In genomic region chr2L:14688922-14689711, dm6 we compare ENCODE assay signal across 1 fruit fly cellular context.
A peak's percentile ranks its signal among the peaks of the same experiment; 100 is the strongest.
TF ChIP-seq lines count a peak whose summit lies in the region.

Gene osp, minus strand, starts transcription at chr2L:14689340.

TF ChIP-seq in whole organism, embryonic, 481 proteins besides CTCF, POLR2A, EP300 and RAD21 (continued from another document):
- TF ChIP-seq CG4282 (GFP tag; optimal IDR thresholded peaks at IDR 0.05; lab: Kevin White, UChicago) (no peak), ERR (GFP tag; optimal IDR thresholded peaks at IDR 0.05; lab: Kevin White, UChicago) (peak; percentile 37), al (GFP tag; IDR thresholded peaks at IDR 0.05; lab: Robert Waterston, UW) (peak; percentile 97), CG2202 (tag; optimal IDR thresholded peaks at IDR 0.05; lab: Kevin White, UChicago) (peak; percentile 98), Dip3 (GFP tag; optimal IDR thresholded peaks at IDR 0.05; lab: Kevin White, UChicago) (peak; percentile 66), CG13287 (GFP tag; IDR thresholded peaks at IDR 0.05; lab: Robert Waterston, UW; ENCODE audit: partially characterized antibody) (peak; percentile 59; the same call in 1 of the 2 replicates), CG6654 (GFP tag; optimal IDR thresholded peaks at IDR 0.05; lab: Kevin White, UChicago) (peak; percentile 76), Kr (GFP tag; optimal IDR thresholded peaks at IDR 0.05; lab: Kevin White, UChicago) (peak; percentile 13), Sin3A (optimal IDR thresholded peaks at IDR 0.05; lab: Kevin White, UChicago) (no peak), CG3995 (GFP tag; optimal IDR thresholded peaks at IDR 0.05; lab: Kevin White, UChicago) (peak; percentile 72), CG17612 (GFP tag; IDR thresholded peaks at IDR 0.05; lab: Robert Waterston, UW) (peak; percentile 96), CG12942 (GFP tag; optimal IDR thresholded peaks at IDR 0.05; lab: Kevin White, UChicago) (peak; percentile 95), CG31224 (GFP tag; IDR thresholded peaks at IDR 0.05; lab: Robert Waterston, UW) (peak; percentile 96), CG3281 (GFP tag; optimal IDR thresholded peaks at IDR 0.05; lab: Kevin White, UChicago) (peak; percentile 97), unc-4 (GFP tag; IDR thresholded peaks at IDR 0.05; lab: Robert Waterston, UW; ENCODE audit: partially characterized antibody) (no peak; the same call in 1 of the 2 replicates), ato (GFP tag; IDR thresholded peaks at IDR 0.05; lab: Robert Waterston, UW; ENCODE audit: partially characterized antibody) (no peak), mirr (GFP tag; optimal IDR thresholded peaks at IDR 0.05; lab: Kevin White, UChicago) (peak; percentile 91), CG8924 (tag; optimal IDR thresholded peaks at IDR 0.05; lab: Kevin White, UChicago) (peak; percentile 99), HLH3B (GFP tag; IDR thresholded peaks at IDR 0.05; lab: Robert Waterston, UW) (peak; percentile 100), CG33213 (GFP tag; optimal IDR thresholded peaks at IDR 0.05; lab: Kevin White, UChicago) (peak; percentile 76), ewg (GFP tag; optimal IDR thresholded peaks at IDR 0.05; lab: Kevin White, UChicago) (peak; percentile 95), dmrt99B (tag; optimal IDR thresholded peaks at IDR 0.05; lab: Kevin White, UChicago) (peak; percentile 99), shn (GFP tag; optimal IDR thresholded peaks at IDR 0.05; lab: Kevin White, UChicago) (peak; percentile 59), psq (GFP tag; optimal IDR thresholded peaks at IDR 0.05; lab: Kevin White, UChicago) (peak; percentile 88), CG14667 (GFP tag; IDR thresholded peaks at IDR 0.05; lab: Robert Waterston, UW) (peak; percentile 98), CG9727 (GFP tag; optimal IDR thresholded peaks at IDR 0.05; lab: Kevin White, UChicago) (peak; percentile 99), ranshi (GFP tag; IDR thresholded peaks at IDR 0.05; lab: Robert Waterston, UW) (peak; percentile 99), CG3163 (GFP tag; optimal IDR thresholded peaks at IDR 0.05; lab: Kevin White, UChicago) (peak; percentile 34), HLH4C (GFP tag; IDR thresholded peaks at IDR 0.05; lab: Robert Waterston, UW; ENCODE audit: partially characterized antibody) (no peak; the same call in 2 of the 3 replicates), maf-S (GFP tag; optimal IDR thresholded peaks at IDR 0.05; lab: Kevin White, UChicago) (peak; percentile 77), CG2889 (GFP tag; IDR thresholded peaks at IDR 0.05; lab: Robert Waterston, UW) (peak; percentile 97), CG7786 (GFP tag; optimal IDR thresholded peaks at IDR 0.05; lab: Kevin White, UChicago) (peak; percentile 52), Spps (tag; optimal IDR thresholded peaks at IDR 0.05; lab: Kevin White, UChicago) (peak; percentile 98), Sox102F (GFP tag; optimal IDR thresholded peaks at IDR 0.05; lab: Kevin White, UChicago) (peak; percentile 99), CG32772 (GFP tag; IDR thresholded peaks at IDR 0.05; lab: Robert Waterston, UW) (peak; percentile 98), CG15073 (GFP tag; optimal IDR thresholded peaks at IDR 0.05; lab: Kevin White, UChicago) (peak; percentile 78), CG9932 (GFP tag; IDR thresholded peaks at IDR 0.05; lab: Robert Waterston, UW) (peak; percentile 98), CG18599 (GFP tag; optimal IDR thresholded peaks at IDR 0.05; lab: Kevin White, UChicago) (peak; percentile 99), slbo (GFP tag; IDR thresholded peaks at IDR 0.05; lab: Robert Waterston, UW) (peak; percentile 99), CG14860 (GFP tag; IDR thresholded peaks at IDR 0.05; lab: Robert Waterston, UW; ENCODE audit: partially characterized antibody) (no peak), CG11085 (GFP tag; IDR thresholded peaks at IDR 0.05; lab: Robert Waterston, UW) (peak; percentile 95), CG17568 (GFP tag; optimal IDR thresholded peaks at IDR 0.05; lab: Kevin White, UChicago) (peak; percentile 96), CG32532 (GFP tag; IDR thresholded peaks at IDR 0.05; lab: Robert Waterston, UW) (peak; percentile 99), CG8388 (GFP tag; optimal IDR thresholded peaks at IDR 0.05; lab: Kevin White, UChicago) (peak; percentile 99), Ets65A (GFP tag; lab: Kevin White, UChicago) (peak; percentile 61), CG12155 (GFP tag; optimal IDR thresholded peaks at IDR 0.05; lab: Kevin White, UChicago) (peak; percentile 95), so (GFP tag; IDR thresholded peaks at IDR 0.05; lab: Robert Waterston, UW) (peak; percentile 99), CG34422 (GFP tag; IDR thresholded peaks at IDR 0.05; lab: Robert Waterston, UW) (peak; percentile 99), Doc3 (GFP tag; IDR thresholded peaks at IDR 0.05; lab: Robert Waterston, UW; ENCODE audit: partially characterized antibody) (no peak), grn (GFP tag; optimal IDR thresholded peaks at IDR 0.05; lab: Kevin White, UChicago) (peak; percentile 78), ab (GFP tag; optimal IDR thresholded peaks at IDR 0.05; lab: Kevin White, UChicago) (peak; percentile 14), CG4404 (GFP tag; IDR thresholded peaks at IDR 0.05; lab: Robert Waterston, UW) (peak; percentile 92), CG6854 (GFP tag; optimal IDR thresholded peaks at IDR 0.05; lab: Kevin White, UChicago) (peak; percentile 95), gce (GFP tag; IDR thresholded peaks at IDR 0.05; lab: Robert Waterston, UW) (peak; percentile 99), CG7745 (tag; optimal IDR thresholded peaks at IDR 0.05; lab: Kevin White, UChicago) (peak; percentile 88), ci (GFP tag; IDR thresholded peaks at IDR 0.05; lab: Robert Waterston, UW) (peak; percentile 98), CG4617 (GFP tag; optimal IDR thresholded peaks at IDR 0.05; lab: Kevin White, UChicago; ENCODE audit: borderline replicate concordance) (peak; percentile 91), cg (GFP tag; optimal IDR thresholded peaks at IDR 0.05; lab: Kevin White, UChicago) (peak; percentile 68), Mrtf (GFP tag; IDR thresholded peaks at IDR 0.05; lab: Robert Waterston, UW) (peak; percentile 95), CG17328 (GFP tag; IDR thresholded peaks at IDR 0.05; lab: Robert Waterston, UW) (peak; percentile 99), HHEX (GFP tag; optimal IDR thresholded peaks at IDR 0.05; lab: Kevin White, UChicago) (peak; percentile 97), E2f2 (GFP tag; IDR thresholded peaks at IDR 0.05; lab: Robert Waterston, UW) (peak; percentile 89), gcm2 (GFP tag; optimal IDR thresholded peaks at IDR 0.05; lab: Kevin White, UChicago) (peak; percentile 87), CG6791 (GFP tag; IDR thresholded peaks at IDR 0.05; lab: Robert Waterston, UW; ENCODE audit: partially characterized antibody) (no peak; the same call in 2 of the 3 replicates), CG13123 (GFP tag; optimal IDR thresholded peaks at IDR 0.05; lab: Kevin White, UChicago) (peak; percentile 92), CG5953 (GFP tag; IDR thresholded peaks at IDR 0.05; lab: Robert Waterston, UW) (peak; percentile 98), Trl (optimal IDR thresholded peaks at IDR 0.05; lab: Kevin White, UChicago) (peak; percentile 67 to 73), Trl (GFP tag; optimal IDR thresholded peaks at IDR 0.05; lab: Kevin White, UChicago) (no peak), run (tag; optimal IDR thresholded peaks at IDR 0.05; lab: Kevin White, UChicago) (peak; percentile 98), CG10209 (GFP tag; optimal IDR thresholded peaks at IDR 0.05; lab: Kevin White, UChicago) (peak; percentile 98), CG4360 (GFP tag; IDR thresholded peaks at IDR 0.05; lab: Robert Waterston, UW) (peak; percentile 81), cato (GFP tag; optimal IDR thresholded peaks at IDR 0.05; lab: Kevin White, UChicago; ENCODE audit: borderline replicate concordance) (peak; percentile 95), odd (GFP tag; optimal IDR thresholded peaks at IDR 0.05; lab: Kevin White, UChicago) (peak; percentile 94), CG9797 (GFP tag; optimal IDR thresholded peaks at IDR 0.05; lab: Kevin White, UChicago) (peak; percentile 45), CG1647 (GFP tag; optimal IDR thresholded peaks at IDR 0.05; lab: Kevin White, UChicago) (peak; percentile 82), CG33557 (GFP tag; optimal IDR thresholded peaks at IDR 0.05; lab: Kevin White, UChicago) (peak; percentile 97), eve (GFP tag; optimal IDR thresholded peaks at IDR 0.05; lab: Kevin White, UChicago) (peak in 1 of 2 experiments; percentile 95), Hr39 (optimal IDR thresholded peaks at IDR 0.05; lab: Kevin White, UChicago) (no peak), mam (GFP tag; optimal IDR thresholded peaks at IDR 0.05; lab: Kevin White, UChicago) (peak; percentile 79), CG6175 (GFP tag; IDR thresholded peaks at IDR 0.05; lab: Robert Waterston, UW) (peak; percentile 95), CG31365 (tag; optimal IDR thresholded peaks at IDR 0.05; lab: Kevin White, UChicago) (peak; percentile 86), salm (tag; optimal IDR thresholded peaks at IDR 0.05; lab: Kevin White, UChicago) (peak; percentile 99), nmo (GFP tag; optimal IDR thresholded peaks at IDR 0.05; lab: Kevin White, UChicago) (peak; percentile 100), Taf1 (GFP tag; IDR thresholded peaks at IDR 0.05; lab: Robert Waterston, UW) (peak; percentile 98), CrebB (tag; optimal IDR thresholded peaks at IDR 0.05; lab: Kevin White, UChicago) (peak; percentile 98), gem (tag; optimal IDR thresholded peaks at IDR 0.05; lab: Kevin White, UChicago) (peak; percentile 100), prd (optimal IDR thresholded peaks at IDR 0.05; lab: Kevin White, UChicago) (no peak), prd (GFP tag; IDR thresholded peaks at IDR 0.05; lab: Robert Waterston, UW) (peak; percentile 98), NfI (GFP tag; optimal IDR thresholded peaks at IDR 0.05; lab: Kevin White, UChicago) (peak; percentile 96), CG7372 (GFP tag; IDR thresholded peaks at IDR 0.05; lab: Robert Waterston, UW) (peak; percentile 99), CG10462 (GFP tag; optimal IDR thresholded peaks at IDR 0.05; lab: Kevin White, UChicago) (peak; percentile 95), H2.0 (GFP tag; IDR thresholded peaks at IDR 0.05; lab: Robert Waterston, UW) (peak; percentile 99), fru (optimal IDR thresholded peaks at IDR 0.05; lab: Kevin White, UChicago) (no peak), Hmr (GFP tag; optimal IDR thresholded peaks at IDR 0.05; lab: Kevin White, UChicago) (peak; percentile 98), twi (tag; optimal IDR thresholded peaks at IDR 0.05; lab: Kevin White, UChicago) (peak; percentile 96), tx (GFP tag; optimal IDR thresholded peaks at IDR 0.05; lab: Kevin White, UChicago) (peak; percentile 72), fd64A (GFP tag; optimal IDR thresholded peaks at IDR 0.05; lab: Kevin White, UChicago) (peak; percentile 93), CG12299 (tag; optimal IDR thresholded peaks at IDR 0.05; lab: Kevin White, UChicago) (peak; percentile 98), chinmo (GFP tag; IDR thresholded peaks at IDR 0.05; lab: Robert Waterston, UW; ENCODE audit: partially characterized antibody) (peak; percentile 94), CG9609 (GFP tag; optimal IDR thresholded peaks at IDR 0.05; lab: Kevin White, UChicago) (peak; percentile 59), caup (GFP tag; optimal IDR thresholded peaks at IDR 0.05; lab: Kevin White, UChicago; ENCODE audit: severe bottlenecking) (peak; percentile 97), Hand (GFP tag; optimal IDR thresholded peaks at IDR 0.05; lab: Kevin White, UChicago) (peak; percentile 94), Rfx (GFP tag; IDR thresholded peaks at IDR 0.05; lab: Robert Waterston, UW) (peak; percentile 99), CG11696 (GFP tag; IDR thresholded peaks at IDR 0.05; lab: Robert Waterston, UW) (peak; percentile 96), pum (GFP tag; optimal IDR thresholded peaks at IDR 0.05; lab: Kevin White, UChicago) (peak; percentile 84), CG14441 (GFP tag; IDR thresholded peaks at IDR 0.05; lab: Robert Waterston, UW) (peak; percentile 98), ara (GFP tag; IDR thresholded peaks at IDR 0.05; lab: Robert Waterston, UW) (peak; percentile 98), org-1 (GFP tag; optimal IDR thresholded peaks at IDR 0.05; lab: Kevin White, UChicago) (peak; percentile 97), CG4820 (GFP tag; optimal IDR thresholded peaks at IDR 0.05; lab: Kevin White, UChicago) (peak; percentile 98), CG4730 (GFP tag; IDR thresholded peaks at IDR 0.05; lab: Robert Waterston, UW) (peak; percentile 98), CG18476 (GFP tag; optimal IDR thresholded peaks at IDR 0.05; lab: Kevin White, UChicago) (peak; percentile 97), CG8089 (GFP tag; optimal IDR thresholded peaks at IDR 0.05; lab: Kevin White, UChicago) (peak; percentile 21), zen (tag; optimal IDR thresholded peaks at IDR 0.05; lab: Kevin White, UChicago) (peak; percentile 97), C15 (GFP tag; IDR thresholded peaks at IDR 0.05; lab: Robert Waterston, UW) (peak; percentile 97), PHDP (tag; optimal IDR thresholded peaks at IDR 0.05; lab: Kevin White, UChicago) (peak; percentile 100)
TF ChIP-seq in whole organism, embryonic: peak in this region for 443.
